Worm (Caenorhabditis elegans) whole organism, young adult: ENCODE results near the gene gck-4.
A peak's percentile ranks its signal among the peaks of the same experiment; 100 is the strongest.

Experiments
- B0019.2 ChIP-seq: fragments of 200-800 bp; sonication (Bioruptor generic); conservative IDR thresholded peaks from 2 replicates; pipeline ENCODE4 v1.3.6; 2022; ENCODE audit warnings: missing genetic modification reagents, missing genetic modification characterization, missing compliant biosample characterization
- B0035.1 ChIP-seq: sonication (generic microtip); optimal IDR thresholded peaks from 2 replicates; lab custom pipeline; 2016; ENCODE audit warnings: missing genetic modification characterization, mild to moderate bottlenecking, missing compliant biosample characterization, missing genotype, missing genetic modification reagents
- B0261.1 ChIP-seq: sonication (generic microtip); optimal IDR thresholded peaks from 2 replicates; lab custom pipeline; 2016; ENCODE audit warnings: mild to moderate bottlenecking, missing genetic modification characterization, moderate library complexity, missing compliant biosample characterization
- F10E7.11 ChIP-seq: sonication (generic microtip); optimal IDR thresholded peaks from 2 replicates; lab custom pipeline; 2017; ENCODE audit warnings: mild to moderate bottlenecking, missing genetic modification characterization, moderate library complexity, missing compliant biosample characterization
- F49E8.2 ChIP-seq: sonication (generic microtip); optimal IDR thresholded peaks from 3 replicates; lab custom pipeline; 2017; ENCODE audit warnings: missing genetic modification characterization, mild to moderate bottlenecking, missing compliant biosample characterization, antibody characterized with exemption, moderate library complexity; ENCODE audit not compliant: insufficient read depth
- F57A8.1 ChIP-seq: fragments of 200-800 bp; sonication (Bioruptor generic); optimal IDR thresholded peaks from 2 replicates; lab custom pipeline; 2018; ENCODE audit warnings: mild to moderate bottlenecking, missing genetic modification characterization, moderate library complexity, missing compliant biosample characterization
- F57C9.4 ChIP-seq: sonication (generic microtip); optimal IDR thresholded peaks from 2 replicates; lab custom pipeline; 2017; ENCODE audit warnings: mild to moderate bottlenecking, missing genetic modification characterization, missing compliant biosample characterization
- Y53F4B.3 ChIP-seq: fragments of 200-800 bp; sonication (Bioruptor generic); IDR thresholded peaks from 2 replicates; pipeline ENCODE4 v1.3.6; 2022; ENCODE audit warnings: missing genetic modification reagents, missing genetic modification characterization, missing compliant biosample characterization
- Y53G8AR.9 ChIP-seq: fragments of 200-800 bp; sonication (Bioruptor generic); conservative IDR thresholded peaks from 2 replicates; pipeline ENCODE4 v1.3.6; 2022; ENCODE audit warnings: missing genetic modification reagents, missing genetic modification characterization, missing compliant biosample characterization
- Y56A3A.18 ChIP-seq: fragments of 200-800 bp; sonication (Bioruptor generic); IDR thresholded peaks from 2 replicates; pipeline ENCODE4 v1.3.6; 2022; ENCODE audit warnings: missing genetic modification reagents, missing genetic modification characterization, missing compliant biosample characterization
- Y67H2A.10 ChIP-seq: fragments of 200-800 bp; sonication (Bioruptor generic); conservative IDR thresholded peaks from 2 replicates; pipeline ENCODE4 v1.3.6; 2022; ENCODE audit warnings: missing genetic modification reagents, missing genetic modification characterization, missing compliant biosample characterization
- ZK185.1 ChIP-seq: sonication (generic microtip); optimal IDR thresholded peaks from 2 replicates; lab custom pipeline; 2016; ENCODE audit warnings: mild to moderate bottlenecking, missing genetic modification characterization, missing compliant biosample characterization; ENCODE audit not compliant: poor library complexity, severe bottlenecking
- aptf-3 ChIP-seq: fragments of 200-800 bp; sonication (Bioruptor generic); IDR thresholded peaks from 2 replicates; pipeline ENCODE4 v1.3.6; 2022; ENCODE audit warnings: missing genetic modification characterization, missing compliant biosample characterization
- athp-1 ChIP-seq: sonication (generic microtip); optimal IDR thresholded peaks from 2 replicates; lab custom pipeline; 2017; ENCODE audit warnings: mild to moderate bottlenecking, missing genetic modification characterization, missing compliant biosample characterization
- attf-5 ChIP-seq: fragments of 200-800 bp; sonication (Bioruptor generic); optimal IDR thresholded peaks from 2 replicates; lab custom pipeline; 2018; ENCODE audit warnings: mild to moderate bottlenecking, missing genetic modification characterization, missing compliant biosample characterization
- attf-6 ChIP-seq: fragments of 200-800 bp; sonication (Bioruptor generic); IDR thresholded peaks from 2 replicates; pipeline ENCODE4 v1.3.6; 2022; ENCODE audit warnings: missing genetic modification reagents, missing genetic modification characterization, missing compliant biosample characterization
- bed-1 ChIP-seq: fragments of 200-800 bp; sonication (Bioruptor generic); IDR thresholded peaks from 2 replicates; pipeline ENCODE4 v1.3.6; 2022; ENCODE audit warnings: missing genetic modification reagents, missing genetic modification characterization, missing compliant biosample characterization
- ceh-100 ChIP-seq: fragments of 200-800 bp; sonication (Bioruptor generic); IDR thresholded peaks from 2 replicates; pipeline ENCODE4 v1.3.6; 2022; ENCODE audit warnings: missing genetic modification reagents, missing genetic modification characterization, missing compliant biosample characterization
- ceh-58 ChIP-seq: fragments of 200-800 bp; sonication (Bioruptor generic); IDR thresholded peaks from 2 replicates; pipeline ENCODE4 v1.3.6; 2022; ENCODE audit warnings: missing genetic modification characterization, missing compliant biosample characterization
- ceh-91 ChIP-seq: fragments of 200-800 bp; sonication (Bioruptor generic); IDR thresholded peaks from 2 replicates; pipeline ENCODE4 v1.3.6; 2022; ENCODE audit warnings: missing genetic modification reagents, missing genetic modification characterization, missing compliant biosample characterization
- die-1 ChIP-seq: sonication (generic microtip); optimal IDR thresholded peaks from 2 replicates; lab custom pipeline; 2016; ENCODE audit warnings: missing genotype, mild to moderate bottlenecking, missing genetic modification characterization, missing compliant biosample characterization
- egl-44 ChIP-seq: fragments of 200-800 bp; sonication (Bioruptor generic); IDR thresholded peaks from 2 replicates; pipeline ENCODE4 v1.3.6; 2022; ENCODE audit warnings: missing genetic modification reagents, missing genetic modification characterization, missing compliant biosample characterization
- egrh-3 ChIP-seq: fragments of 200-800 bp; sonication (Bioruptor generic); IDR thresholded peaks from 2 replicates; pipeline ENCODE4 v1.3.6; 2022; ENCODE audit warnings: missing genetic modification reagents, missing genetic modification characterization, missing compliant biosample characterization
- ets-4 ChIP-seq: fragments of 200-800 bp; sonication (Bioruptor generic); optimal IDR thresholded peaks from 2 replicates; lab custom pipeline; 2018; ENCODE audit warnings: mild to moderate bottlenecking, missing genetic modification characterization, missing compliant biosample characterization
- him-1 ChIP-seq: sonication (generic microtip); optimal IDR thresholded peaks from 2 replicates; lab custom pipeline; 2016; ENCODE audit warnings: missing genotype, missing genetic modification reagents, missing genetic modification characterization, missing compliant biosample characterization
- hmg-1.2 ChIP-seq: fragments of 200-800 bp; sonication (Bioruptor generic); IDR thresholded peaks from 2 replicates; pipeline ENCODE4 v1.3.6; 2022; ENCODE audit warnings: missing genetic modification reagents, missing genetic modification characterization, missing compliant biosample characterization
- hmg-20 ChIP-seq: fragments of 200-800 bp; sonication (Bioruptor generic); IDR thresholded peaks from 2 replicates; pipeline ENCODE4 v1.3.6; 2022; ENCODE audit warnings: missing genetic modification reagents, missing genetic modification characterization, missing compliant biosample characterization
- lir-1 ChIP-seq: fragments of 200-800 bp; sonication (Bioruptor generic); conservative IDR thresholded peaks from 2 replicates; pipeline ENCODE4 v1.3.6; 2022; ENCODE audit warnings: missing genetic modification reagents, missing genetic modification characterization, missing compliant biosample characterization
- madf-3 ChIP-seq: fragments of 200-800 bp; sonication (Bioruptor generic); IDR thresholded peaks from 2 replicates; pipeline ENCODE4 v1.3.6; 2022; ENCODE audit warnings: missing genetic modification reagents, missing genetic modification characterization, missing compliant biosample characterization
- mel-28 ChIP-seq: sonication (generic microtip); optimal IDR thresholded peaks from 2 replicates; lab custom pipeline; 2016; ENCODE audit warnings: borderline replicate concordance, mild to moderate bottlenecking, missing genetic modification characterization, missing compliant biosample characterization
- nfya-1 ChIP-seq: sonication (generic microtip); optimal IDR thresholded peaks from 2 replicates; lab custom pipeline; 2017; ENCODE audit warnings: antibody characterized with exemption, missing compliant biosample characterization, missing genetic modification characterization, borderline replicate concordance; ENCODE audit not compliant: insufficient read depth
- nfyb-1 ChIP-seq: fragments of 200-800 bp; sonication (Bioruptor generic); IDR thresholded peaks from 2 replicates; pipeline ENCODE4 v1.3.6; 2022; ENCODE audit warnings: missing genetic modification reagents, missing genetic modification characterization, missing compliant biosample characterization
- nhr-120 ChIP-seq: fragments of 200-800 bp; sonication (Bioruptor generic); IDR thresholded peaks from 2 replicates; pipeline ENCODE4 v1.3.6; 2022; ENCODE audit warnings: missing genetic modification characterization, missing compliant biosample characterization
- nhr-179 ChIP-seq: sonication (generic microtip); optimal IDR thresholded peaks from 2 replicates; lab custom pipeline; 2016; ENCODE audit warnings: mild to moderate bottlenecking, missing genetic modification characterization, missing compliant biosample characterization
- nhr-80 ChIP-seq: sonication (generic microtip); optimal IDR thresholded peaks from 2 replicates; lab custom pipeline; 2016; ENCODE audit warnings: missing genetic modification characterization, missing compliant biosample characterization
- pha-4 ChIP-seq: fragments of 150-350 bp; sonication (generic microtip); optimal IDR thresholded peaks from 2 replicates; lab custom pipeline; 2014; ENCODE audit warnings: missing biosample characterization, missing genetic modification reagents, missing genetic modification characterization
- rcor-1 ChIP-seq: fragments of 200-800 bp; sonication (Bioruptor generic); IDR thresholded peaks from 2 replicates; pipeline ENCODE4 v1.3.6; 2022; ENCODE audit warnings: missing genetic modification reagents, missing genetic modification characterization, missing compliant biosample characterization
- repo-1 ChIP-seq: sonication (generic microtip); optimal IDR thresholded peaks from 2 replicates; lab custom pipeline; 2017; ENCODE audit warnings: mild to moderate bottlenecking, missing genetic modification characterization, missing compliant biosample characterization
- rpc-1 ChIP-seq, 2 experiments: fragments of 150-350 bp in 1 of 2; sonication (generic microtip) in 1 of 2; optimal IDR thresholded peaks; 2 replicates each; lab custom pipeline; 2014 to 2018; ENCODE audit warnings: missing biosample characterization in 1 of 2, missing genetic modification characterization in 1 of 2, missing genetic modification reagents in 1 of 2, missing genotype in 1 of 2
- snpc-1.1 ChIP-seq: sonication (generic microtip); optimal IDR thresholded peaks from 2 replicates; lab custom pipeline; 2017; ENCODE audit warnings: missing genetic modification characterization, mild to moderate bottlenecking, missing compliant biosample characterization, antibody characterized with exemption, moderate library complexity, missing genotype, missing genetic modification reagents; ENCODE audit not compliant: insufficient read depth
- snpc-4 ChIP-seq, 5 experiments: fragments of 150-350 bp in 1 of 5; sonication (generic microtip) in 4 of 5; optimal IDR thresholded peaks; 2 replicates each; lab custom pipeline; 2014 to 2018; ENCODE audit warnings: missing genetic modification characterization in 5 of 5, missing biosample characterization in 3 of 5, antibody characterized with exemption in 2 of 5, mild to moderate bottlenecking in 2 of 5, missing compliant biosample characterization in 2 of 5, missing genotype in 2 of 5, moderate library complexity in 2 of 5, missing genetic modification reagents in 1 of 5
- somi-1 ChIP-seq: fragments of 200-800 bp; sonication (Bioruptor generic); optimal IDR thresholded peaks from 2 replicates; lab custom pipeline; 2018; ENCODE audit warnings: mild to moderate bottlenecking, missing genetic modification characterization, missing compliant biosample characterization
- sptf-2 ChIP-seq: fragments of 200-800 bp; sonication (Bioruptor generic); optimal IDR thresholded peaks from 2 replicates; lab custom pipeline; 2018; ENCODE audit warnings: mild to moderate bottlenecking, missing genetic modification characterization, missing compliant biosample characterization
- unc-130 ChIP-seq: sonication (generic microtip); optimal IDR thresholded peaks from 2 replicates; lab custom pipeline; 2016; ENCODE audit warnings: missing genetic modification reagents, missing genetic modification characterization, missing compliant biosample characterization
- xnd-1 ChIP-seq: sonication (generic microtip); optimal IDR thresholded peaks from 2 replicates; lab custom pipeline; 2016; ENCODE audit warnings: missing genotype, missing genetic modification reagents, missing genetic modification characterization, missing compliant biosample characterization
- zim-3 ChIP-seq: sonication (generic microtip); optimal IDR thresholded peaks from 2 replicates; lab custom pipeline; 2017; ENCODE audit warnings: mild to moderate bottlenecking, missing genetic modification characterization, moderate library complexity, missing compliant biosample characterization
- ztf-18 ChIP-seq: sonication (generic microtip); optimal IDR thresholded peaks from 2 replicates; lab custom pipeline; 2016; ENCODE audit warnings: missing genotype, mild to moderate bottlenecking, missing genetic modification characterization, missing compliant biosample characterization
- ztf-6 ChIP-seq: fragments of 200-800 bp; sonication (Bioruptor generic); IDR thresholded peaks from 2 replicates; pipeline ENCODE4 v1.3.6; 2022; ENCODE audit warnings: missing genetic modification reagents, missing genetic modification characterization, missing compliant biosample characterization

Gene gck-4

ce11 chrX:13716313-13716712, 39.3 kb downstream of the gck-4 start (continued):
- TF ChIP-seq snpc-1.1 = no peak
- TF ChIP-seq bed-1 = no peak
- no peak for TF ChIP-seq nfyb-1 (GFP tag; lab: Robert Waterston, UW)
- TF ChIP-seq unc-130 (GFP tag; lab: Kevin White, UChicago) = no peak
- no peak for TF ChIP-seq nhr-179 (tag; lab: Kevin White, UChicago)
- TF ChIP-seq aptf-3 (GFP tag; lab: Robert Waterston, UW) = no peak
- no peak for TF ChIP-seq Y53F4B.3 (GFP tag; lab: Robert Waterston, UW)
- no peak for TF ChIP-seq madf-3 (GFP tag; lab: Robert Waterston, UW)
- no peak for TF ChIP-seq F49E8.2 (tag; lab: Kevin White, UChicago)
- no peak for TF ChIP-seq ets-4 (GFP tag; lab: Kevin White, UChicago)
- no peak for TF ChIP-seq athp-1 (tag; lab: Kevin White, UChicago)
- no peak for TF ChIP-seq nhr-120 (GFP tag; lab: Robert Waterston, UW)
- TF ChIP-seq die-1 (tag; lab: Kevin White, UChicago) = peak; percentile 51
- no peak for TF ChIP-seq Y56A3A.18 (GFP tag; lab: Robert Waterston, UW)
- no peak for TF ChIP-seq egrh-3 (GFP tag; lab: Robert Waterston, UW)
- no peak for TF ChIP-seq B0019.2
- 0 out of 2 replicates have a peak, but pooled peaks have one; percentile 12 for TF ChIP-seq lir-1 (GFP tag; lab: Robert Waterston, UW)
- TF ChIP-seq sptf-2 = no peak
- no peak for TF ChIP-seq ceh-100 (GFP tag; lab: Robert Waterston, UW)
- 0 out of 2 replicates have a peak, but pooled peaks have one; percentile 29 for TF ChIP-seq hmg-20
- TF ChIP-seq attf-5 (GFP tag; lab: Kevin White, UChicago) = peak; percentile 6
- no peak for TF ChIP-seq rcor-1 (GFP tag; lab: Robert Waterston, UW)
- TF ChIP-seq pha-4 (tag; lab: Kevin White, UChicago) = no peak
- peak; percentile 49 for TF ChIP-seq hmg-1.2 (GFP tag; lab: Robert Waterston, UW)
- TF ChIP-seq somi-1 (GFP tag; lab: Kevin White, UChicago) = no peak
- TF ChIP-seq F57A8.1 (GFP tag; lab: Kevin White, UChicago) = no peak
- TF ChIP-seq ZK185.1 (tag; lab: Kevin White, UChicago) = peak; percentile 30
- no peak for TF ChIP-seq F10E7.11 (tag; lab: Kevin White, UChicago)
- TF ChIP-seq B0035.1 (tag; lab: Kevin White, UChicago) = no peak
- peak; percentile 11 for TF ChIP-seq nhr-80 (tag; lab: Kevin White, UChicago)
- TF ChIP-seq ztf-18 (tag; lab: Kevin White, UChicago) = peak; percentile 19
- TF ChIP-seq Y53G8AR.9 (GFP tag; lab: Robert Waterston, UW) = peak; percentile 37; the same call in 1 of the 2 replicates
- no peak for TF ChIP-seq snpc-4 (GFP tag; optimal IDR thresholded peaks at IDR 0.05; lab: Kevin White, UChicago)
- TF ChIP-seq snpc-4 (tag; optimal IDR thresholded peaks at IDR 0.05; lab: Kevin White, UChicago) = peak in 1 of 4 experiments; percentile 49
- no peak for TF ChIP-seq ztf-6
- no peak for TF ChIP-seq ceh-91 (GFP tag; lab: Robert Waterston, UW)
- no peak for TF ChIP-seq Y67H2A.10
- TF ChIP-seq zim-3 (tag; lab: Kevin White, UChicago) = peak; percentile 31
- no peak for TF ChIP-seq ceh-58 (GFP tag; lab: Robert Waterston, UW)
- peak; percentile 68 for TF ChIP-seq rpc-1 (optimal IDR thresholded peaks at IDR 0.05; lab: Kevin White, UChicago)
- TF ChIP-seq rpc-1 (tag; optimal IDR thresholded peaks at IDR 0.05; lab: Kevin White, UChicago) = peak; percentile 67
- TF ChIP-seq him-1 (tag; lab: Kevin White, UChicago) = no peak
- TF ChIP-seq B0261.1 (tag; lab: Kevin White, UChicago) = peak; percentile 81
- no peak for TF ChIP-seq egl-44 (GFP tag; lab: Robert Waterston, UW)
- no peak for TF ChIP-seq F57C9.4 (tag; lab: Kevin White, UChicago)
- TF ChIP-seq attf-6 (GFP tag; lab: Robert Waterston, UW) = no peak
- TF ChIP-seq nfya-1 (tag; lab: Kevin White, UChicago) = no peak
- no peak for TF ChIP-seq xnd-1 (tag; lab: Kevin White, UChicago)
- no peak for TF ChIP-seq mel-28 (tag; lab: Kevin White, UChicago)
- no peak for TF ChIP-seq repo-1 (tag; lab: Kevin White, UChicago)
